Worm (Caenorhabditis elegans) whole organism, mixed stage, embryonic: ENCODE data around the gene Y40B10A.11.

Experiments
- M03D4.4 ChIP-seq: sonication (generic microtip); optimal IDR thresholded peaks from 2 replicates; lab custom pipeline; 2017; ENCODE audit warnings: mild to moderate bottlenecking, missing genetic modification characterization, missing compliant biosample characterization
- bed-3 ChIP-seq: fragments of 200-800 bp; sonication (Bioruptor generic); optimal IDR thresholded peaks from 3 replicates; lab custom pipeline; 2018; ENCODE audit warnings: mild to moderate bottlenecking, missing genetic modification characterization, moderate library complexity, missing compliant biosample characterization
- blmp-1 ChIP-seq: fragments of 150-350 bp; optimal IDR thresholded peaks from 2 replicates; lab custom pipeline; 2014; ENCODE audit warnings: missing biosample characterization, missing genetic modification characterization
- ceh-39 ChIP-seq: fragments of 150-350 bp; optimal IDR thresholded peaks from 2 replicates; lab custom pipeline; 2014; ENCODE audit warnings: missing biosample characterization, missing genetic modification characterization
- ceh-43 ChIP-seq: fragments of 200-800 bp; sonication (Bioruptor generic); optimal IDR thresholded peaks from 2 replicates; lab custom pipeline; 2018; ENCODE audit warnings: mild to moderate bottlenecking, missing genetic modification characterization, moderate library complexity, missing compliant biosample characterization
- ces-1 ChIP-seq: fragments of 150-350 bp; optimal IDR thresholded peaks from 2 replicates; lab custom pipeline; 2014; ENCODE audit warnings: missing biosample characterization, missing genetic modification reagents, missing genetic modification characterization
- elt-3 ChIP-seq: fragments of 150-350 bp; optimal IDR thresholded peaks from 2 replicates; lab custom pipeline; 2014; ENCODE audit warnings: missing biosample characterization, missing genetic modification characterization
- flh-1 ChIP-seq: fragments of 200-800 bp; sonication (Bioruptor generic); optimal IDR thresholded peaks from 2 replicates; lab custom pipeline; 2018; ENCODE audit warnings: mild to moderate bottlenecking, missing genetic modification characterization, moderate library complexity, missing compliant biosample characterization
- ham-2 ChIP-seq: fragments of 200-800 bp; sonication (Bioruptor generic); optimal IDR thresholded peaks from 2 replicates; lab custom pipeline; 2018; ENCODE audit warnings: mild to moderate bottlenecking, missing genetic modification characterization, missing compliant biosample characterization
- hlh-1 ChIP-seq: fragments of 150-350 bp; optimal IDR thresholded peaks from 2 replicates; lab custom pipeline; 2014; ENCODE audit warnings: missing biosample characterization, missing genetic modification reagents, missing genetic modification characterization
- lin-13 ChIP-seq: fragments of 150-350 bp; optimal IDR thresholded peaks from 2 replicates; lab custom pipeline; 2014; ENCODE audit warnings: missing biosample characterization, missing genetic modification characterization
- lin-32 ChIP-seq: fragments of 200-800 bp; sonication (Bioruptor generic); optimal IDR thresholded peaks from 2 replicates; lab custom pipeline; 2018; ENCODE audit warnings: mild to moderate bottlenecking, missing genetic modification characterization, missing compliant biosample characterization
- lsy-2 ChIP-seq: fragments of 150-350 bp; optimal IDR thresholded peaks from 2 replicates; lab custom pipeline; 2014; ENCODE audit warnings: missing biosample characterization, missing genetic modification characterization
- mep-1 ChIP-seq: fragments of 150-350 bp; optimal IDR thresholded peaks from 2 replicates; lab custom pipeline; 2017; ENCODE audit warnings: missing biosample characterization, missing genetic modification reagents, missing genetic modification characterization, inconsistent platforms
- mls-2 ChIP-seq: sonication (generic microtip); optimal IDR thresholded peaks from 2 replicates; lab custom pipeline; 2016; ENCODE audit warnings: mild to moderate bottlenecking, missing genetic modification characterization, moderate library complexity, missing compliant biosample characterization
- nhr-12 ChIP-seq: fragments of 150-350 bp; optimal IDR thresholded peaks from 2 replicates; lab custom pipeline; 2014; ENCODE audit warnings: missing biosample characterization, missing genetic modification characterization
- nhr-2 ChIP-seq: fragments of 150-350 bp; optimal IDR thresholded peaks from 2 replicates; lab custom pipeline; 2014; ENCODE audit warnings: missing biosample characterization, missing genetic modification characterization
- nhr-237 ChIP-seq: fragments of 150-350 bp; optimal IDR thresholded peaks from 2 replicates; lab custom pipeline; 2014; ENCODE audit warnings: missing biosample characterization, missing genetic modification characterization
- nhr-28 ChIP-seq: fragments of 150-350 bp; optimal IDR thresholded peaks from 2 replicates; lab custom pipeline; 2014; ENCODE audit warnings: missing biosample characterization, missing genetic modification characterization
- nhr-76 ChIP-seq: sonication (generic microtip); optimal IDR thresholded peaks from 2 replicates; lab custom pipeline; 2017; ENCODE audit warnings: missing biosample characterization, missing genetic modification characterization
- pha-4 ChIP-seq: fragments of 150-350 bp; optimal IDR thresholded peaks from 2 replicates; lab custom pipeline; 2018; ENCODE audit warnings: missing biosample characterization, missing genetic modification reagents, missing genetic modification characterization
- sem-2 ChIP-seq: fragments of 200-800 bp; sonication (Bioruptor generic); optimal IDR thresholded peaks from 2 replicates; lab custom pipeline; 2018; ENCODE audit warnings: mild to moderate bottlenecking, missing genetic modification characterization, missing compliant biosample characterization
- snpc-4 ChIP-seq: fragments of 150-350 bp; optimal IDR thresholded peaks from 2 replicates; lab custom pipeline; 2014; ENCODE audit warnings: missing biosample characterization, missing genetic modification characterization
- sptf-1 ChIP-seq: sonication (generic microtip); optimal IDR thresholded peaks from 2 replicates; lab custom pipeline; 2017; ENCODE audit warnings: mild to moderate bottlenecking, missing genetic modification characterization, moderate library complexity, missing compliant biosample characterization
- tbx-8 ChIP-seq: fragments of 200-800 bp; sonication (Bioruptor generic); optimal IDR thresholded peaks from 2 replicates; lab custom pipeline; 2018; ENCODE audit warnings: mild to moderate bottlenecking, missing genetic modification characterization, moderate library complexity, missing compliant biosample characterization
- unc-39 ChIP-seq: fragments of 150-350 bp; optimal IDR thresholded peaks from 2 replicates; lab custom pipeline; 2014; ENCODE audit warnings: missing biosample characterization, missing genetic modification characterization
- unc-62 ChIP-seq: fragments of 150-350 bp; optimal IDR thresholded peaks from 2 replicates; lab custom pipeline; 2014; ENCODE audit warnings: missing biosample characterization, missing genetic modification reagents, missing genetic modification characterization
- zip-8 ChIP-seq: fragments of 150-350 bp; optimal IDR thresholded peaks from 2 replicates; lab custom pipeline; 2014; ENCODE audit warnings: missing biosample characterization, missing genetic modification characterization
- ztf-11 ChIP-seq: fragments of 150-350 bp; optimal IDR thresholded peaks from 2 replicates; lab custom pipeline; 2014; ENCODE audit warnings: missing biosample characterization, missing genetic modification characterization

The Y40B10A.11 gene

ce11 chrV:2016428-2016827 is 35.0 kb downstream of the Y40B10A.11 start, which contains the start of gene F59A7.2:
F59A7.2 (minus strand) TSS chrV:2016528.
- no peak for TF ChIP-seq tbx-8 (GFP tag; lab: Kevin White, UChicago)
- no peak for TF ChIP-seq zip-8 (tag; lab: Kevin White, UChicago)
- TF ChIP-seq bed-3 (GFP tag; lab: Kevin White, UChicago) = no peak
- no peak for TF ChIP-seq lin-13
- no peak for TF ChIP-seq nhr-76
- TF ChIP-seq ztf-11 (tag; lab: Kevin White, UChicago) = no peak
- no peak for TF ChIP-seq ceh-39
- no peak for TF ChIP-seq ham-2 (GFP tag; lab: Kevin White, UChicago)
- TF ChIP-seq ceh-43 = no peak
- TF ChIP-seq unc-62 (GFP tag; lab: Kevin White, UChicago) = no peak
- no peak for TF ChIP-seq sem-2 (GFP tag; lab: Kevin White, UChicago)
- TF ChIP-seq unc-39 (tag; lab: Kevin White, UChicago) = no peak
- TF ChIP-seq flh-1 = no peak
- TF ChIP-seq ces-1 = no peak
- TF ChIP-seq mls-2 (tag; lab: Kevin White, UChicago) = no peak
- TF ChIP-seq nhr-2 (tag; lab: Kevin White, UChicago) = no peak
- TF ChIP-seq nhr-28 (tag; lab: Kevin White, UChicago) = no peak
- TF ChIP-seq snpc-4 = no peak
- no peak for TF ChIP-seq blmp-1
- TF ChIP-seq, all 35 proteins: peak for 0

DNA sequence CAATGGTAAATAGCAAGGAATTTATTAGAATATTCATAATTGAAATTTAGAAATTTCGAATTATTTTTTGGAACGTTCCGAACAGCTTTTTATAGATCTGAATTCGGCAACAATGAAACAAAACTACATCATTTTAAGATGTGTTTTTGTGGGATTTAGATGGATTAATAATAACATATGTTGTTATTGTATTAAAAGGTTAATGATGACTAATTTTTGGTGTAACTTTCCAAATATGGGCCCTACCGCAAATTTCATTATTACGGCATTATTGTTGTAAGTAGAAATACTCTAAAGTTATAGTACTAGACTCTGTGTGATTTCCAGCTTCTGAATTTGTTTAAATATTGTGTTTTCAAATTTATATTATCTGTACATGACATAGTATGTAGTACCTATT is 37.6 kb downstream of the Y40B10A.11 start, which contains the start of gene F59A7.11:
F59A7.11 (minus strand) TSS at position 101 of the 400 bp plus-strand sequence.
- TF ChIP-seq sptf-1 (no peak), ztf-11 (tag; lab: Kevin White, UChicago) (no peak), hlh-1 (no peak), sem-2 (GFP tag; lab: Kevin White, UChicago) (no peak), tbx-8 (GFP tag; lab: Kevin White, UChicago) (no peak), pha-4 (no peak), ham-2 (GFP tag; lab: Kevin White, UChicago) (no peak), blmp-1 (no peak), elt-3 (tag; lab: Kevin White, UChicago) (no peak), ceh-43 (no peak), bed-3 (GFP tag; lab: Kevin White, UChicago) (no peak), nhr-12 (no peak), flh-1 (no peak), lsy-2 (tag; lab: Kevin White, UChicago) (no peak), zip-8 (tag; lab: Kevin White, UChicago) (no peak)
- TF ChIP-seq, all 35 proteins: peak for 0

DNA sequence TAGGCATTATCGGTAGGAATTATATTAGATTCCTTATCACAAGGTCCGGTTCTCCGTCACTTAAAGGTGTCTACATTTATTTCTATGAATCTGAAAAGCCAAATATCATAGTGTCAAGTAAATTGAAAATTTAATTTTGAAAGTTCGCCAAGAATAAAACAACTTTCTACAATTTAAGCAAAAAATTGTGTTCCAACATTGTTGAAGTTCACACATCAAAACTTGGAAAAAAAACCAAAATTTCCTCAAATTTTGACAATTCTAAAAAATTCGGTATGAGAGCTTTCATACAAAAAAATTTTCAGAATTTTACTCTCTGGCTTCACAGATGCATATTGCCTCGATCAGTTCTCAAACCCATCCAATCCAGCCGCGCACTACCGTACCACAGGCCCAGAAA is 39.6 kb downstream of the Y40B10A.11 start, which contains the start of gene F59A7.7:
F59A7.7 (plus strand) TSS at position 301 of the 400 bp plus-strand sequence.
- TF ChIP-seq ceh-43 = no peak
- no peak for TF ChIP-seq M03D4.4 (tag; lab: Kevin White, UChicago)
- no peak for TF ChIP-seq sem-2 (GFP tag; lab: Kevin White, UChicago)
- no peak for TF ChIP-seq nhr-12
- no peak for TF ChIP-seq ceh-39
- TF ChIP-seq, all 35 proteins: peak for 0

DNA sequence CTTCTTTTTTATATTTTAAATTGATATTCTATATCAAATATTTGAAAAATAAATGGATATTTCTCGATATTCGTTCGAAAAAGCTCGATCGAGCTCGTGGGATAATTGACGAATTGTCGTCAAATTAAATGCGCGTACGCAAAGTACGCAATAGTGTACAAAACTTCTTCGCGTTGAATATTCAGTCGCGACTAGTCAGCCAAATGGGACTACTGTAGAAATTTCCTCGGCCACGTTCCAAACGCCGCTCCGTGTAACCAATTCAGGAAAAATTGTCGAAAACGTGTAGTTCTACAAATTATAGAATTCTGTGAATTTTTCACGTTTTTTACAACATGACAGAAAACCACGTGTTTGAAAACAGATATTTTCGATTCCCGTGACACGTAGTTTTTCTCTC is 43.0 kb downstream of the Y40B10A.11 start:
- peak; percentile 91 for TF ChIP-seq lsy-2 (tag; lab: Kevin White, UChicago)
- TF ChIP-seq nhr-76 = no peak
- peak; percentile 36 for TF ChIP-seq nhr-237
- no peak for TF ChIP-seq ceh-43
- peak; percentile 47 for TF ChIP-seq mep-1 (tag; lab: Kevin White, UChicago)

DNA sequence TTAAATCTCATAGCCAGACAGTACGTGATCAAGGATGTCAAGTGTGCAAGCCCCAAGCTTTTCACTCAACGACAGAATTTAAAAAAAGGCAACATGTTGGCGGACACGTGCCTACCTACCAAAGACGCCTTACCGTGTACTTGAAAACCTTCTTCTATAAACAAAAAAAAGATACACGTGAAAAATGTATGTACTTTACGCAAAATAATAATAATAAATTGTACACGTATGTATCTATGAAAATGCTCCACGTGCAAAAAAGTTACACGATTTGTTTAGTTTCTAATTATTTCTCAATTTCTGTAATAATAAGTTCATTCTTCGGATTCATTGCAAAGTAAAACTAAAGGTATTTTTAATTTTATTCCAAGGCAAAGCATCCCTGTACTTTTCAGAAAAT is 46.7 kb downstream of the Y40B10A.11 start, which contains the start of gene cysl-4:
cysl-4 (plus strand) TSS at position 301 of the 400 bp plus-strand sequence.
- no peak for TF ChIP-seq unc-62 (GFP tag; lab: Kevin White, UChicago)
- no peak for TF ChIP-seq ces-1
- TF ChIP-seq sptf-1 = no peak
- no peak for TF ChIP-seq blmp-1
- TF ChIP-seq lsy-2 (tag; lab: Kevin White, UChicago) = no peak
- no peak for TF ChIP-seq lin-32 (GFP tag; lab: Kevin White, UChicago)
- TF ChIP-seq, all 35 proteins: peak for 0

ce11 chrV:2004229-2004628 is 47.2 kb downstream of the Y40B10A.11 start, which contains the start of gene clec-206:
clec-206 (minus strand) TSS chrV:2004329.
- TF ChIP-seq ces-1 (no peak), tbx-8 (GFP tag; lab: Kevin White, UChicago) (no peak)
